Fruit fly (Drosophila melanogaster): ENCODE results near the gene CG5196.
A peak's percentile ranks its signal among the peaks of the same experiment; 100 is the strongest.

Gene CG5196

DNA sequence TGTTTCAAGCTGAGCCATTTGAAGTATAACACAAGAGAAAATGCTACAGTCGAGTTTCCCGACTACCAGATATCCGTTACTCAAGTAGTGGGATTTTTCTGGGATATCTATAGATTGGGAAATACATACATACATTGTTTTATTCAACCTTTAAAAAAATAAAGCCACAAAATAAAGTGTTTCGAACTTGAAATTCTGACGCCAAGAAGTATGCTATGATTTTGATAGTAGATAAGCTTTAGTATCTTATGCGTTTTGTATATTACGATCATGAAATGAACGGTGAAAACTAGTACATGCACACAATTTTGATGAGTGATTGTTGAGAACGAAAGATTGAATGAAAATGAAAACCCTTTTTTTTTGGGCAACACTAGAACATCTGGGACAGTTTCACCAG, 44.6 kb upstream of the CG5196 start:
- TF ChIP-seq eg (GFP tag; IDR thresholded peaks at IDR 0.05) (no peak), CG34406 (GFP tag; optimal IDR thresholded peaks at IDR 0.05) (no peak), CG11902 (GFP tag; optimal IDR thresholded peaks at IDR 0.05) (no peak), Ets96B (tag; optimal IDR thresholded peaks at IDR 0.05) (no peak), Smox (GFP tag; optimal IDR thresholded peaks at IDR 0.05) (no peak), OdsH (GFP tag; optimal IDR thresholded peaks at IDR 0.05) (no peak), dsx (GFP tag; optimal IDR thresholded peaks at IDR 0.05; ENCODE audit: poor library complexity, severe bottlenecking) (peak; percentile 50)

DNA sequence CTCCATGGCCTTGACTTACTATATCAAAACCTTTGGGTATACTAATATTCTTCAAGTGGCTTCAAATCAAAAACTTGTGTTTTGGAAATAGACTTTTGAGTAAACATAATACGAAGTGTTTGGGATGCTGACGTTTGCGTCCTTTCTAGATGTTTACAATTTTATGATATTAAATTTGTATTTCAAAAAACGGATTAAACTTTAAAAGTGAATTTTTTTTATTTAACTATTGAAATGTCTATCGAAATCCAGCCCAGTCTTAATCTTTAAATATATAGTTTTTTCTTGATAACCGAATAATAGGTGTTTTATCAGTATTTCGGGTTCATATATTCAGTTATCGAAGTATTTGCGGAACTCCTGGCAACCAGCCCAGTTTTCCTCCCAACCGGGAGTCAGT, 43.5 kb upstream of the CG5196 start, which contains the start of gene Tim17a1:
TSS of gene Tim17a1 (minus strand) at position 101 of the 400 bp plus-strand sequence.
- TF ChIP-seq svp (GFP tag) (no peak), fd59A (GFP tag; optimal IDR thresholded peaks at IDR 0.05) (no peak), CG6276 (GFP tag; optimal IDR thresholded peaks at IDR 0.05) (no peak), Lpt (GFP tag; optimal IDR thresholded peaks at IDR 0.05) (no peak), Ets96B (tag; optimal IDR thresholded peaks at IDR 0.05) (no peak), Smox (GFP tag; optimal IDR thresholded peaks at IDR 0.05) (no peak), CG3919 (GFP tag; optimal IDR thresholded peaks at IDR 0.05) (no peak), CG15336 (GFP tag; IDR thresholded peaks at IDR 0.05) (no peak), dac (GFP tag; optimal IDR thresholded peaks at IDR 0.05) (no peak), Hr38 (GFP tag; optimal IDR thresholded peaks at IDR 0.05) (no peak), CG16779 (tag; optimal IDR thresholded peaks at IDR 0.05) (no peak), lz (GFP tag; optimal IDR thresholded peaks at IDR 0.05) (no peak), Gug (GFP tag; IDR thresholded peaks at IDR 0.05) (no peak), net (GFP tag; optimal IDR thresholded peaks at IDR 0.05) (no peak), Eip75B (GFP tag; optimal IDR thresholded peaks at IDR 0.05) (no peak), cyc (GFP tag; optimal IDR thresholded peaks at IDR 0.05) (no peak), dsx (GFP tag; optimal IDR thresholded peaks at IDR 0.05; ENCODE audit: poor library complexity, severe bottlenecking) (no peak), Blimp-1 (GFP tag; optimal IDR thresholded peaks at IDR 0.05) (no peak), CG6792 (GFP tag; optimal IDR thresholded peaks at IDR 0.05) (no peak)

DNA sequence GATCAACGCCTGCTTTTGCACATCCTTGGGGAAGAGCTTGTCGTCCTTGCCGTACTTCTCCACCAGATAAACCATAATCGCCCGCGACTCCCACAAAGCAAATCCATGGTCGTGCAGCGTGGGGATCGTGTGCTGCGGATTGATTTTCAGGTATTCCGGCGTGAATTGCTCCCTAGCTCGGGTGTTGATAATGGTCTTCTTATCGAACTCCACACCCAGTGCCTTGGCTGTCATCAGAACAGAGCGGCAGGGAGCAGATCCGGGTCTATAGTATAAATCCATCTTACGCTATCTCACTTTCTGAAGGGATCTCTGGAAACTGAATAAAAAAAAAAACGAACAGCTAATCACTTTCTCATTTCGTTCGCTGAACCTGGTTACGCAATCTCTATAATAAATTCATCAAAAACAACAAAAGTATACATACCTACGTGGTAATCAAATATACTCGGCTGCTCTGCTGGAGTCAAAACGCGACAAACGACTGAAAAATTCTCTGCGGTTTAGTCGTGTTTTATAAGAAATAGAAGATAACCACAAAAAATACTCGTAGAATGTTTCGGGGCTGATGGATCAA, 42.8 kb upstream of the CG5196 start, which contains the start of gene GstD10:
TSS of gene GstD10 (minus strand) at position 472 of the 577 bp plus-strand sequence.
- peak; percentile 90 for TF ChIP-seq svp (GFP tag)
- TF ChIP-seq vri (GFP tag; optimal IDR thresholded peaks at IDR 0.05): peak; percentile 75
- no peak for TF ChIP-seq dac (GFP tag; optimal IDR thresholded peaks at IDR 0.05)

DNA sequence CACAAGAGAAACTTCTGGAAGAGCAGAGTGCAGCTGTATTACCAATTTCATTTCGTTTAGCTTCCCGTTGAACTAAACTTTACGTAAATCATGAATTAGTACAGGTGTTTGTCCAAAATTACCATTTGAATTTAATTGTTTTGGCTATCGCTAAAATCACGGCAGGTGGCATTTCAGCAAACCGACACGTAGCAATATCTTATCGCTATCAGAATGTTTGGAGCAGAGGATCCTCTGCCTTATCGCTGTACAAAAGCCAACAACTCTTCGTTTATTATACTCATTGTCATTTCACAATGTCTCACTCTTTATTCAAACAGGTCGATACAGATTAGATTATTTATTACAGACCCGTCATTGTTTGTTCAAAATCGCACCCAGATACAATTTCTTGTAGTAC, 42.2 kb upstream of the CG5196 start:
- TF ChIP-seq vri (GFP tag; optimal IDR thresholded peaks at IDR 0.05): peak; percentile 8
- TF ChIP-seq lz (GFP tag; optimal IDR thresholded peaks at IDR 0.05): no peak
- TF ChIP-seq fkh (GFP tag; optimal IDR thresholded peaks at IDR 0.05): peak; percentile 31
- TF ChIP-seq Eip93F (GFP tag; optimal IDR thresholded peaks at IDR 0.05): peak; percentile 3
- TF ChIP-seq CG34406 (GFP tag; optimal IDR thresholded peaks at IDR 0.05): no peak

DNA sequence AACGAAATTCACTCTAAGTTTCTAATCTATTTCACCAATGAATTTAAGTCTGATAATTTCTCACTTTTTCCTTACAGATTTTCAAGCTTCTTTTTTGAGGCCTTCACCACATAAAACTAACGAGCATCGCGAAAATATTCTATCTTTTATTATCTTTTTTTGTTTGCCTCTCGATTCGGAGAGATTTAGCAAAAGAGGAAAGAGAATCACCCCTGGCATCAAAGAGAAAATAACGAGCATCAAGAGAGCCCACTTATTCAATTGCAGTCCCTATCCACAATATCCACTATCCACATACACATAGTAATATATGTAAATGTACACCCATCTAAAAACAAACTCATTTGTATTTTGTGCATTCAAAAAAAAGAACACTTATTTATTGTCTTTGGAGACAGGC, 40.7 kb upstream of the CG5196 start, which contains the start of gene GstD9:
TSS of gene GstD9 (minus strand) at position 101 of the 400 bp plus-strand sequence.
- TF ChIP-seq Eip78C (GFP tag) (peak; percentile 41), fd59A (GFP tag; optimal IDR thresholded peaks at IDR 0.05) (no peak)

DNA sequence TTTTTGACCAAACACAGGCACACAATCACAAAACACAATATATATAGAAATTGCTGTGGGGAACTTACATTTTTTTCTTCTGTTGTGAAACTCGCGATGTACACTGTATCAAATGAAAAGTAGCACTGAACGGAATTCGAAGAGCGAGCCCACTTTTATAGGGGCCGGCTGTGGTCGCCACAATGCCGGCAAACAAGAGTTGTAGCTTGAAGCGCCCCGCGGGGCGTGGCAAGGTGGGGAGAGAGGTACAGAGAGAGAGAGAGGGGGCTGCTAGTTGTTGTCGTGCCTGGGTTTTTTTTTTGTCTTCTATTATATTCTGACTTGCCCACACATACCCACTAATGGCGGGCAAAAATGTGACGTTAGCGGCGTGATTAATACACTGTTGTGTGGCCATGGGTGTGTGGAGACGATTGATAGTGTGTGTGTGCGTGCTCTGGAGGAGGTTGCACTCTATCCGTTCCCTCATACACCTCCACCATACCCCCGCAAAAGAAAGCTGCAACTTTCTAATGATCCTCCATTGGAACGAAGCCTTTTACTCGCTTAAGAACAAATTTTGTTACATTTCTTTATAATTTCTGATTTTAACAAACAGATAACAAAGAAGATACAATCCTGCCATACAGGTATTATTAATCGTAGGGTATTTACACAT, 38.9 kb upstream of the CG5196 start, which contains the start of gene GstD1:
TSS of gene GstD1 (minus strand) at position 134 of the 658 bp plus-strand sequence.
- TF ChIP-seq dac (GFP tag; optimal IDR thresholded peaks at IDR 0.05) (peak; percentile 47), lz (GFP tag; optimal IDR thresholded peaks at IDR 0.05) (peak; percentile 64), Sox102F (GFP tag; optimal IDR thresholded peaks at IDR 0.05) (peak; percentile 2), CG32006 (GFP tag; optimal IDR thresholded peaks at IDR 0.05) (peak; percentile 89), Met (GFP tag; optimal IDR thresholded peaks at IDR 0.05) (peak; percentile 50), acj6 (GFP tag; optimal IDR thresholded peaks at IDR 0.05) (peak; percentile 43), topi (GFP tag; optimal IDR thresholded peaks at IDR 0.05) (peak; percentile 48), CG8119 (GFP tag; IDR thresholded peaks at IDR 0.05) (peak; percentile 72), CG3919 (GFP tag; optimal IDR thresholded peaks at IDR 0.05) (peak; percentile 71), eg (GFP tag; IDR thresholded peaks at IDR 0.05) (peak; percentile 75), spab (GFP tag; optimal IDR thresholded peaks at IDR 0.05) (peak; percentile 25), Smox (GFP tag; optimal IDR thresholded peaks at IDR 0.05) (peak; percentile 36), Blimp-1 (GFP tag; optimal IDR thresholded peaks at IDR 0.05) (no peak), ss (GFP tag; optimal IDR thresholded peaks at IDR 0.05) (peak; percentile 3 to 53), CG6792 (GFP tag; optimal IDR thresholded peaks at IDR 0.05) (peak; percentile 21), achi (GFP tag; optimal IDR thresholded peaks at IDR 0.05) (peak; percentile 74), CG3032 (tag; optimal IDR thresholded peaks at IDR 0.05) (peak; percentile 45), CG6276 (GFP tag; optimal IDR thresholded peaks at IDR 0.05) (peak; percentile 77), Ets96B (tag; optimal IDR thresholded peaks at IDR 0.05) (peak; percentile 51), CG9139 (GFP tag; optimal IDR thresholded peaks at IDR 0.05) (peak; percentile 36), Hr39 (GFP tag; optimal IDR thresholded peaks at IDR 0.05) (peak; percentile 61)

Measured in whole organism, prepupa.